Worm (Caenorhabditis elegans) whole organism, midembryonic: ENCODE measurements around the gene ribo-1.

Experiments used
- T22C8.4 ChIP-seq: fragments of 200-800 bp; sonication (Bioruptor generic); IDR thresholded peaks from 2 replicates; pipeline ENCODE4 v1.3.6; 2022; ENCODE audit warnings: missing genetic modification characterization, missing compliant biosample characterization
- tab-1 ChIP-seq: fragments of 200-800 bp; sonication (Bioruptor generic); IDR thresholded peaks from 2 replicates; pipeline ENCODE4 v1.3.6; 2022; ENCODE audit warnings: missing genetic modification characterization, missing compliant biosample characterization
- ztf-23 ChIP-seq: fragments of 200-800 bp; sonication (Bioruptor generic); IDR thresholded peaks from 2 replicates; pipeline ENCODE4 v1.3.6; 2022; ENCODE audit warnings: missing genetic modification reagents, missing genetic modification characterization, missing compliant biosample characterization

DNA sequence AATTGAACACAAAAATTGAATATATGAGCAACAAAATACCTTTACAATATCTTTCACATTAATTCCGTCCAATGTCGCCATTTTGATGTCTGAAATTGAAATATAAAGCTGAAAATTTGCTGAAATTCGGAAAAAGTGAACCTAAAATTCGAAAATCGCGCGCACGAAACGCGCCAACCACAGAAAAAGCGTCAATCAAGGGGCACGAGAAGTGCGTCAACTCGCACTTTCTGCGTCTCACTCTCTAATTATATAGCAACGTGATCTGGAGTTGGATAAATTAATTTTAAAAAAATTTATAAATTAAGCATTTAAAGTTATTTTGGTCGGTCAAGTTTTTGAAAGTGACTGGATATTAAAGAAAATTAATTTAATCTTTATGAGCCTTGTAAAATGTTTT lies 8.8 kb downstream of the ribo-1 start, which contains the start of gene ruvb-2:
- TF ChIP-seq ztf-23 (0 out of 2 replicates have a peak, but pooled peaks have one; percentile 18), T22C8.4 (GFP tag; lab: Robert Waterston, UW) (no peak), tab-1 (GFP tag; lab: Robert Waterston, UW) (no peak)
